Worm (Caenorhabditis elegans) whole organism, L1 larva: ENCODE data around the gene pgm-2.

Experiments used
- C16A3.4 ChIP-seq: fragments of 150-350 bp; optimal IDR thresholded peaks from 2 replicates; lab custom pipeline; 2014; ENCODE audit warnings: missing biosample characterization, missing genetic modification characterization
- aly-2 ChIP-seq: fragments of 150-350 bp; optimal IDR thresholded peaks from 2 replicates; lab custom pipeline; 2014; ENCODE audit warnings: missing biosample characterization, missing genetic modification characterization
- ces-1 ChIP-seq: fragments of 150-350 bp; optimal IDR thresholded peaks from 2 replicates; lab custom pipeline; 2014; ENCODE audit warnings: missing biosample characterization, missing genetic modification reagents, missing genetic modification characterization
- dpl-1 ChIP-seq, 3 experiments: fragments of 150-350 bp in 2 of 3; sonication (generic microtip) in 1 of 3; optimal IDR thresholded peaks; 2 replicates each; lab custom pipeline; 2014 to 2017; ENCODE audit warnings: missing biosample characterization in 3 of 3, missing genetic modification characterization in 3 of 3, missing genetic modification reagents in 3 of 3
- grh-1 ChIP-seq: fragments of 200-800 bp; sonication (Bioruptor generic); IDR thresholded peaks from 2 replicates; pipeline ENCODE4 v1.3.6; 2022; ENCODE audit warnings: missing genetic modification reagents, missing genetic modification characterization, missing compliant biosample characterization
- lin-13 ChIP-seq: fragments of 150-350 bp; optimal IDR thresholded peaks from 2 replicates; lab custom pipeline; 2014; ENCODE audit warnings: missing biosample characterization, missing genetic modification reagents, missing genetic modification characterization
- lir-3 ChIP-seq: sonication (generic microtip); optimal IDR thresholded peaks from 2 replicates; lab custom pipeline; 2016; ENCODE audit warnings: mild to moderate bottlenecking, missing genetic modification characterization, moderate library complexity, missing compliant biosample characterization; ENCODE audit not compliant: poor library complexity
- nhr-77 ChIP-seq: fragments of 150-350 bp; optimal IDR thresholded peaks from 2 replicates; lab custom pipeline; 2014; ENCODE audit warnings: missing biosample characterization, missing genetic modification characterization
- nhr-84 ChIP-seq: sonication (generic microtip); optimal IDR thresholded peaks from 2 replicates; lab custom pipeline; 2017; ENCODE audit warnings: missing biosample characterization, missing genetic modification characterization
- nhr-90 ChIP-seq: sonication (generic microtip); optimal IDR thresholded peaks from 2 replicates; lab custom pipeline; 2016; ENCODE audit warnings: mild to moderate bottlenecking, missing genetic modification characterization, missing compliant biosample characterization; ENCODE audit not compliant: poor library complexity
- pax-3 ChIP-seq: fragments of 200-800 bp; sonication (Bioruptor generic); optimal IDR thresholded peaks from 2 replicates; lab custom pipeline; 2018; ENCODE audit warnings: mild to moderate bottlenecking, missing genetic modification characterization, moderate library complexity, missing compliant biosample characterization
- rnt-1 ChIP-seq: sonication (generic microtip); optimal IDR thresholded peaks from 2 replicates; lab custom pipeline; 2016; ENCODE audit warnings: mild to moderate bottlenecking, missing genetic modification characterization, moderate library complexity, missing compliant biosample characterization
- skn-1 ChIP-seq: fragments of 150-350 bp; optimal IDR thresholded peaks from 2 replicates; lab custom pipeline; 2014; ENCODE audit warnings: missing biosample characterization, missing genetic modification characterization

ce11 chrIII:13256438-13256928 lies 42.7 kb upstream of the pgm-2 start, which contains the start of gene F56A8.3:
- TF ChIP-seq nhr-77 (peak; percentile 39), dpl-1 (GFP tag; optimal IDR thresholded peaks at IDR 0.05; lab: Kevin White, UChicago) (peak; percentile 98 to 99 (median 99)), C16A3.4 (peak; percentile 75), lir-3 (no peak), lin-13 (GFP tag; lab: Kevin White, UChicago) (peak; percentile 55), ces-1 (no peak), pax-3 (tag; lab: Kevin White, UChicago) (peak; percentile 16), grh-1 (no peak), skn-1 (tag; lab: Kevin White, UChicago) (peak; percentile 76), nhr-84 (tag; lab: Kevin White, UChicago) (no peak), nhr-90 (peak; percentile 80), aly-2 (tag; lab: Kevin White, UChicago) (peak; percentile 73), rnt-1 (peak; percentile 81)
